Worm (Caenorhabditis elegans) whole organism, L4 larva: ENCODE results near the gene nhr-9.
A peak's percentile ranks its signal among the peaks of the same experiment; 100 is the strongest.

ENCODE experiments used
- D1046.2 ChIP-seq: fragments of 200-800 bp; sonication (Bioruptor generic); IDR thresholded peaks from 2 replicates; pipeline ENCODE4 v1.3.6; 2022; ENCODE audit warnings: missing genetic modification characterization, missing compliant biosample characterization
- F37D6.2 ChIP-seq: sonication (generic microtip); optimal IDR thresholded peaks from 2 replicates; lab custom pipeline; 2016; ENCODE audit warnings: mild to moderate bottlenecking, missing genetic modification characterization, missing compliant biosample characterization
- F44E2.7 ChIP-seq: fragments of 200-800 bp; sonication (Bioruptor generic); IDR thresholded peaks from 2 replicates; pipeline ENCODE4 v2.1.2; 2022; ENCODE audit warnings: missing genetic modification characterization, missing compliant biosample characterization
- R02D3.7 ChIP-seq: fragments of 150-350 bp; sonication (generic microtip); optimal IDR thresholded peaks from 3 replicates; lab custom pipeline; 2014; ENCODE audit warnings: missing biosample characterization, missing genetic modification characterization
- Y48G9A.11 ChIP-seq: fragments of 200-800 bp; sonication (Bioruptor generic); IDR thresholded peaks from 2 replicates; pipeline ENCODE4 v1.3.6; 2022; ENCODE audit warnings: missing genetic modification reagents, missing genetic modification characterization, missing compliant biosample characterization
- Y75B8A.6 ChIP-seq: fragments of 200-800 bp; sonication (Bioruptor generic); IDR thresholded peaks from 2 replicates; pipeline ENCODE4 v1.3.6; 2022; ENCODE audit warnings: missing genetic modification reagents, missing genetic modification characterization, missing compliant biosample characterization
- ZK337.2 ChIP-seq: fragments of 200-800 bp; sonication (Bioruptor generic); IDR thresholded peaks from 2 replicates; pipeline ENCODE4 v1.3.6; 2022; ENCODE audit warnings: missing genetic modification reagents, missing genetic modification characterization, missing compliant biosample characterization
- ZK546.5 ChIP-seq, 2 experiments: sonication (generic microtip); optimal IDR thresholded peaks; 2 replicates each; lab custom pipeline; 2017; ENCODE audit warnings: missing biosample characterization in 2 of 2, missing genetic modification characterization in 2 of 2
- aly-2 ChIP-seq: sonication (generic microtip); optimal IDR thresholded peaks from 2 replicates; lab custom pipeline; 2018; ENCODE audit warnings: missing biosample characterization, missing genetic modification characterization
- ama-1 ChIP-seq: fragments of 150-350 bp; optimal IDR thresholded peaks from 2 replicates; lab custom pipeline; 2014; ENCODE audit warnings: inconsistent platforms, mixed read lengths
- attf-4 ChIP-seq: sonication (generic microtip); optimal IDR thresholded peaks from 3 replicates; lab custom pipeline; 2017; ENCODE audit warnings: missing biosample characterization, missing genetic modification characterization
- ceh-20 ChIP-seq: fragments of 200-800 bp; sonication (Bioruptor generic); IDR thresholded peaks from 2 replicates; pipeline ENCODE4 v1.3.6; 2022; ENCODE audit warnings: missing genetic modification reagents, missing genetic modification characterization, missing compliant biosample characterization
- ces-1 ChIP-seq: fragments of 150-350 bp; sonication (generic microtip); optimal IDR thresholded peaks from 4 replicates; lab custom pipeline; 2014; ENCODE audit warnings: missing biosample characterization, missing genetic modification reagents, missing genetic modification characterization
- cey-2 ChIP-seq: sonication (generic microtip); optimal IDR thresholded peaks from 3 replicates; lab custom pipeline; 2017; ENCODE audit warnings: missing genetic modification characterization, mild to moderate bottlenecking, missing compliant biosample characterization, antibody characterized with exemption, borderline replicate concordance; ENCODE audit not compliant: insufficient read depth
- ctbp-1 ChIP-seq: fragments of 200-800 bp; sonication (Bioruptor generic); IDR thresholded peaks from 2 replicates; pipeline ENCODE4 v1.3.6; 2022; ENCODE audit warnings: missing genetic modification reagents, missing genetic modification characterization, missing compliant biosample characterization
- daf-16 ChIP-seq, 3 experiments: sonication (generic microtip); optimal IDR thresholded peaks; 2 replicates each; lab custom pipeline; 2016 to 2017; ENCODE audit warnings: missing genetic modification characterization in 3 of 3, missing genetic modification reagents in 3 of 3, mild to moderate bottlenecking in 2 of 3, missing compliant biosample characterization in 2 of 3, missing biosample characterization in 1 of 3, moderate library complexity in 1 of 3
- dmd-6 ChIP-seq: fragments of 200-800 bp; sonication (Bioruptor generic); IDR thresholded peaks from 2 replicates; pipeline ENCODE4 v1.3.6; 2022; ENCODE audit warnings: missing genetic modification reagents, missing genetic modification characterization, missing compliant biosample characterization
- dmd-9 ChIP-seq: fragments of 200-800 bp; sonication (Bioruptor generic); IDR thresholded peaks from 2 replicates; pipeline ENCODE4 v1.3.6; 2022; ENCODE audit warnings: missing genetic modification reagents, missing genetic modification characterization, missing compliant biosample characterization
- dpl-1 ChIP-seq: fragments of 150-350 bp; optimal IDR thresholded peaks from 2 replicates; lab custom pipeline; 2014; ENCODE audit warnings: missing biosample characterization, missing genetic modification reagents, missing genetic modification characterization
- duxl-1 ChIP-seq: sonication (generic microtip); optimal IDR thresholded peaks from 2 replicates; lab custom pipeline; 2016; ENCODE audit warnings: mild to moderate bottlenecking, missing genetic modification characterization, moderate library complexity, missing compliant biosample characterization; ENCODE audit not compliant: poor library complexity
- dve-1 ChIP-seq: sonication (generic microtip); optimal IDR thresholded peaks from 2 replicates; lab custom pipeline; 2017; ENCODE audit warnings: antibody characterized with exemption, mild to moderate bottlenecking, missing genetic modification characterization, missing compliant biosample characterization; ENCODE audit not compliant: insufficient read depth
- hlh-11 ChIP-seq: fragments of 200-800 bp; sonication (Bioruptor generic); optimal IDR thresholded peaks from 2 replicates; lab custom pipeline; 2018; ENCODE audit warnings: mild to moderate bottlenecking, missing genetic modification characterization, missing compliant biosample characterization
- hlh-30 ChIP-seq: sonication (generic microtip); optimal IDR thresholded peaks from 2 replicates; lab custom pipeline; 2017; ENCODE audit warnings: antibody characterized with exemption, mild to moderate bottlenecking, missing genetic modification characterization, missing compliant biosample characterization; ENCODE audit not compliant: insufficient read depth
- hmg-1.1 ChIP-seq: fragments of 200-800 bp; sonication (Bioruptor generic); IDR thresholded peaks from 2 replicates; pipeline ENCODE4 v1.3.6; 2022; ENCODE audit warnings: missing genetic modification reagents, missing genetic modification characterization, missing compliant biosample characterization
- lim-7 ChIP-seq: fragments of 200-800 bp; sonication (Bioruptor generic); IDR thresholded peaks from 2 replicates; pipeline ENCODE4 v1.3.6; 2022; ENCODE audit warnings: missing genetic modification characterization, missing compliant biosample characterization
- lin-29 ChIP-seq: fragments of 200-800 bp; sonication (Bioruptor generic); IDR thresholded peaks from 2 replicates; pipeline ENCODE4 v1.3.6; 2022; ENCODE audit warnings: missing genetic modification reagents, missing genetic modification characterization, missing compliant biosample characterization
- lin-38 ChIP-seq: fragments of 200-800 bp; sonication (Bioruptor generic); IDR thresholded peaks from 2 replicates; pipeline ENCODE4 v1.3.6; 2022; ENCODE audit warnings: missing genetic modification reagents, missing genetic modification characterization, missing compliant biosample characterization
- lin-39 ChIP-seq: fragments of 150-350 bp; optimal IDR thresholded peaks from 2 replicates; lab custom pipeline; 2014; ENCODE audit warnings: missing biosample characterization, missing genetic modification reagents, missing genetic modification characterization
- lsy-2 ChIP-seq, 2 experiments: fragments of 150-350 bp in 1 of 2; sonication (generic microtip) in 1 of 2; optimal IDR thresholded peaks; 2 replicates each; lab custom pipeline; 2014 to 2017; ENCODE audit warnings: missing biosample characterization in 2 of 2, missing genetic modification characterization in 2 of 2
- madf-5 ChIP-seq, 2 experiments: fragments of 200-800 bp; sonication (Bioruptor generic); IDR thresholded peaks; 2 replicates each; pipeline ENCODE4 v1.3.6; 2022; ENCODE audit warnings: missing compliant biosample characterization in 2 of 2, missing genetic modification characterization in 2 of 2
- mdt-29 ChIP-seq: fragments of 200-800 bp; sonication (Bioruptor generic); IDR thresholded peaks from 2 replicates; pipeline ENCODE4 v1.3.6; 2022; ENCODE audit warnings: missing genetic modification reagents, missing genetic modification characterization, missing compliant biosample characterization
- mes-2 ChIP-seq: sonication (generic microtip); optimal IDR thresholded peaks from 2 replicates; lab custom pipeline; 2016; ENCODE audit warnings: missing genotype, mild to moderate bottlenecking, missing genetic modification characterization, missing compliant biosample characterization; ENCODE audit not compliant: poor library complexity, severe bottlenecking
- nhr-10 ChIP-seq: fragments of 150-350 bp; optimal IDR thresholded peaks from 2 replicates; lab custom pipeline; 2014; ENCODE audit warnings: missing biosample characterization, missing genetic modification characterization
- nhr-11 ChIP-seq: fragments of 150-350 bp; optimal IDR thresholded peaks from 2 replicates; lab custom pipeline; 2014; ENCODE audit warnings: missing biosample characterization, missing genetic modification characterization
- nhr-111 ChIP-seq: fragments of 200-800 bp; sonication (Bioruptor generic); optimal IDR thresholded peaks from 2 replicates; lab custom pipeline; 2018; ENCODE audit warnings: mild to moderate bottlenecking, missing genetic modification characterization, missing compliant biosample characterization
- nhr-25 ChIP-seq: sonication (generic microtip); optimal IDR thresholded peaks from 2 replicates; lab custom pipeline; 2017; ENCODE audit warnings: missing genetic modification characterization, mild to moderate bottlenecking, missing compliant biosample characterization, antibody characterized with exemption, moderate library complexity, borderline replicate concordance; ENCODE audit not compliant: insufficient read depth
- nhr-28 ChIP-seq: fragments of 150-350 bp; optimal IDR thresholded peaks from 2 replicates; lab custom pipeline; 2014; ENCODE audit warnings: missing biosample characterization, missing genetic modification characterization
- nhr-42 ChIP-seq: fragments of 200-800 bp; sonication (Bioruptor generic); IDR thresholded peaks from 2 replicates; pipeline ENCODE4 v1.3.6; 2022; ENCODE audit warnings: missing genetic modification characterization, missing compliant biosample characterization
- nhr-48 ChIP-seq: sonication (generic microtip); optimal IDR thresholded peaks from 2 replicates; lab custom pipeline; 2016; ENCODE audit warnings: mild to moderate bottlenecking, missing genetic modification characterization, missing compliant biosample characterization
- nhr-6 ChIP-seq: fragments of 150-350 bp; optimal IDR thresholded peaks from 2 replicates; lab custom pipeline; 2014; ENCODE audit warnings: missing biosample characterization, missing genetic modification characterization
- nhr-77 ChIP-seq: fragments of 150-350 bp; optimal IDR thresholded peaks from 2 replicates; lab custom pipeline; 2014; ENCODE audit warnings: missing biosample characterization, missing genetic modification characterization
- php-3 ChIP-seq: fragments of 200-800 bp; sonication (Bioruptor generic); IDR thresholded peaks from 2 replicates; pipeline ENCODE4 v1.3.6; 2022; ENCODE audit warnings: missing genetic modification reagents, missing genetic modification characterization, missing compliant biosample characterization
- pqm-1 ChIP-seq: sonication (generic microtip); optimal IDR thresholded peaks from 2 replicates; lab custom pipeline; 2017; ENCODE audit warnings: missing biosample characterization, missing genetic modification characterization
- rbr-2 ChIP-seq: sonication (generic microtip); optimal IDR thresholded peaks from 2 replicates; lab custom pipeline; 2016; ENCODE audit warnings: missing genotype, missing genetic modification characterization, missing compliant biosample characterization
- skn-1 ChIP-seq: fragments of 150-350 bp; optimal IDR thresholded peaks from 2 replicates; lab custom pipeline; 2014; ENCODE audit warnings: missing biosample characterization, missing genetic modification characterization
- snpc-4 ChIP-seq: fragments of 150-350 bp; optimal IDR thresholded peaks from 2 replicates; lab custom pipeline; 2014; ENCODE audit warnings: missing biosample characterization, missing genetic modification characterization
- spr-1 ChIP-seq: sonication (generic microtip); optimal IDR thresholded peaks from 2 replicates; lab custom pipeline; 2016; ENCODE audit warnings: mild to moderate bottlenecking, missing genetic modification characterization, missing compliant biosample characterization
- spr-3 ChIP-seq: fragments of 200-800 bp; sonication (Bioruptor generic); optimal IDR thresholded peaks from 2 replicates; lab custom pipeline; 2018; ENCODE audit warnings: mild to moderate bottlenecking, missing genetic modification characterization, missing compliant biosample characterization
- zag-1 ChIP-seq: fragments of 150-350 bp; optimal IDR thresholded peaks from 2 replicates; lab custom pipeline; 2014; ENCODE audit warnings: missing biosample characterization, missing genetic modification characterization
- zfp-2 ChIP-seq: sonication (generic microtip); optimal IDR thresholded peaks from 2 replicates; lab custom pipeline; 2016; ENCODE audit warnings: mild to moderate bottlenecking, missing genetic modification characterization, missing compliant biosample characterization
- zip-2 ChIP-seq: fragments of 150-350 bp; optimal IDR thresholded peaks from 2 replicates; lab custom pipeline; 2014; ENCODE audit warnings: missing biosample characterization, missing genetic modification characterization
- ztf-11 ChIP-seq: fragments of 150-350 bp; optimal IDR thresholded peaks from 2 replicates; lab custom pipeline; 2014; ENCODE audit warnings: missing biosample characterization, missing genetic modification characterization

Gene nhr-9

ce11 chrIII:7122860-7123259 is 27.6 kb downstream of the nhr-9 start, which contains the start of the genes B0280.9 and rpia-1:
Gene B0280.9 (minus strand): TSS chrIII:7122895.
Gene rpia-1 (plus strand): TSS chrIII:7123128.
- TF ChIP-seq dpl-1 (GFP tag; lab: Kevin White, UChicago) (peak; percentile 6), lsy-2 (tag; optimal IDR thresholded peaks at IDR 0.05; lab: Kevin White, UChicago) (peak; percentile 42 to 96), F37D6.2 (tag; lab: Kevin White, UChicago) (no peak), dmd-6 (GFP tag; lab: Robert Waterston, UW) (no peak), D1046.2 (no peak), snpc-4 (tag; lab: Kevin White, UChicago) (no peak), dve-1 (peak; percentile 52), zip-2 (tag; lab: Kevin White, UChicago) (no peak), nhr-77 (tag; lab: Kevin White, UChicago) (peak; percentile 41), aly-2 (tag; lab: Kevin White, UChicago) (no peak), rbr-2 (no peak), mdt-29 (GFP tag; lab: Robert Waterston, UW) (no peak), nhr-48 (tag; lab: Kevin White, UChicago) (no peak), cey-2 (tag; lab: Kevin White, UChicago) (no peak), skn-1 (tag; lab: Kevin White, UChicago) (no peak), madf-5 (GFP tag; IDR thresholded peaks at IDR 0.05; lab: Robert Waterston, UW) (no peak), lim-7 (GFP tag; lab: Robert Waterston, UW) (no peak), Y75B8A.6 (no peak), nhr-42 (GFP tag; lab: Robert Waterston, UW) (no peak), hmg-1.1 (GFP tag; lab: Robert Waterston, UW) (no peak), zag-1 (tag; lab: Kevin White, UChicago) (no peak), ces-1 (GFP tag; lab: Kevin White, UChicago) (no peak), nhr-10 (tag; lab: Kevin White, UChicago) (peak; percentile 16), hlh-11 (tag; lab: Kevin White, UChicago) (peak; percentile 40), duxl-1 (tag; lab: Kevin White, UChicago) (no peak), ama-1 (lab: Kevin White, UChicago) (no peak), Y48G9A.11 (no peak), ctbp-1 (GFP tag; lab: Robert Waterston, UW) (no peak), ceh-20 (GFP tag; lab: Robert Waterston, UW) (no peak), lin-39 (no peak), R02D3.7 (tag; lab: Kevin White, UChicago) (no peak), php-3 (GFP tag; lab: Robert Waterston, UW) (no peak), lin-38 (GFP tag; lab: Robert Waterston, UW) (no peak), hlh-30 (tag; lab: Kevin White, UChicago) (no peak), zfp-2 (tag; lab: Kevin White, UChicago) (no peak), nhr-6 (tag; lab: Kevin White, UChicago) (no peak), nhr-111 (GFP tag; lab: Kevin White, UChicago) (no peak), nhr-28 (tag; lab: Kevin White, UChicago) (peak; percentile 6), spr-3 (GFP tag; lab: Kevin White, UChicago) (no peak), spr-1 (tag; lab: Kevin White, UChicago) (no peak), daf-16 (GFP tag; optimal IDR thresholded peaks at IDR 0.05; lab: Kevin White, UChicago) (no peak), daf-16 (tag; optimal IDR thresholded peaks at IDR 0.05; lab: Kevin White, UChicago) (peak; percentile 72), attf-4 (tag; lab: Kevin White, UChicago) (no peak), ZK337.2 (GFP tag; lab: Robert Waterston, UW) (no peak), mes-2 (tag; lab: Kevin White, UChicago) (peak; percentile 44), ztf-11 (no peak), pqm-1 (tag; lab: Kevin White, UChicago) (peak; percentile 23), nhr-11 (no peak), nhr-25 (no peak), F44E2.7 (GFP tag; lab: Robert Waterston, UW) (no peak), dmd-9 (GFP tag; lab: Robert Waterston, UW) (no peak), lin-29 (GFP tag; lab: Robert Waterston, UW) (no peak), ZK546.5 (tag; optimal IDR thresholded peaks at IDR 0.05; lab: Kevin White, UChicago) (no peak)
